Fruit fly (Drosophila melanogaster) whole organism, adult: ENCODE data around the gene CG13068.

Experiments
- CG11617 ChIP-seq: fragments of 200-800 bp; sonication (Bioruptor generic); optimal IDR thresholded peaks from 2 replicates; lab custom pipeline; 2017; ENCODE audit warnings: mild to moderate bottlenecking, missing biosample characterization, missing genetic modification reagents, missing genetic modification characterization
- CG12768 ChIP-seq: fragments of 200-800 bp; sonication (Bioruptor generic); optimal IDR thresholded peaks from 2 replicates; lab custom pipeline; 2017; ENCODE audit warnings: missing biosample characterization, missing genetic modification characterization, mild to moderate bottlenecking, moderate library complexity, missing genetic modification reagents
- CG14711 ChIP-seq: fragments of 200-800 bp; sonication (Bioruptor generic); optimal IDR thresholded peaks from 2 replicates; lab custom pipeline; 2018; ENCODE audit warnings: missing biosample characterization, mild to moderate bottlenecking, missing genetic modification characterization, moderate library complexity
- CG1620 ChIP-seq: fragments of 200-800 bp; sonication (Bioruptor generic); optimal IDR thresholded peaks from 2 replicates; lab custom pipeline; 2016; ENCODE audit warnings: missing biosample characterization, missing genetic modification characterization
- CG33017 ChIP-seq: fragments of 200-800 bp; sonication (Bioruptor generic); optimal IDR thresholded peaks from 2 replicates; lab custom pipeline; 2018; ENCODE audit warnings: missing biosample characterization, mild to moderate bottlenecking, missing genetic modification characterization, moderate library complexity
- CG5204 ChIP-seq: fragments of 200-800 bp; sonication (Bioruptor generic); optimal IDR thresholded peaks from 2 replicates; lab custom pipeline; 2016; ENCODE audit warnings: missing biosample characterization, missing genetic modification characterization
- CG7045 ChIP-seq: fragments of 200-800 bp; sonication (Bioruptor generic); optimal IDR thresholded peaks from 2 replicates; lab custom pipeline; 2017; ENCODE audit warnings: missing biosample characterization, mild to moderate bottlenecking, missing genetic modification characterization
- CG7101 ChIP-seq: fragments of 200-800 bp; sonication (Bioruptor generic); optimal IDR thresholded peaks from 2 replicates; lab custom pipeline; 2018; ENCODE audit warnings: missing biosample characterization, mild to moderate bottlenecking, missing genetic modification characterization, moderate library complexity
- Clk ChIP-seq: fragments of 200-800 bp; sonication (Bioruptor generic); optimal IDR thresholded peaks from 2 replicates; lab custom pipeline; 2017; ENCODE audit warnings: missing biosample characterization, missing genetic modification characterization
- Crg-1 ChIP-seq: fragments of 200-800 bp; sonication (Bioruptor generic); optimal IDR thresholded peaks from 2 replicates; lab custom pipeline; 2016; ENCODE audit warnings: missing biosample characterization, missing genetic modification characterization
- Hr96 ChIP-seq: fragments of 200-800 bp; sonication (Bioruptor generic); optimal IDR thresholded peaks from 2 replicates; lab custom pipeline; 2016; ENCODE audit warnings: missing biosample characterization, missing genetic modification characterization
- Mnt ChIP-seq: fragments of 200-800 bp; sonication (Bioruptor generic); optimal IDR thresholded peaks from 2 replicates; lab custom pipeline; 2016; ENCODE audit warnings: missing biosample characterization, mild to moderate bottlenecking, missing genetic modification characterization
- bab1 ChIP-seq: fragments of 200-800 bp; sonication (Bioruptor generic); optimal IDR thresholded peaks from 3 replicates; lab custom pipeline; 2019; ENCODE audit warnings: missing biosample characterization, mild to moderate bottlenecking, missing genetic modification characterization, moderate library complexity
- cic ChIP-seq: fragments of 200-800 bp; sonication (Bioruptor generic); optimal IDR thresholded peaks from 2 replicates; lab custom pipeline; 2017; ENCODE audit warnings: missing biosample characterization, mild to moderate bottlenecking, missing genetic modification characterization, moderate library complexity
- cnc ChIP-seq, 2 experiments: fragments of >200 bp; optimal IDR thresholded peaks; 2 replicates each; lab custom pipeline; 2017
- kay ChIP-seq: fragments of 200-800 bp; sonication (Bioruptor generic); peaks from one replicate; lab custom pipeline; 2016; ENCODE audit warnings: missing biosample characterization, missing genetic modification characterization, borderline replicate concordance
- ovo ChIP-seq: fragments of 200-800 bp; sonication (Bioruptor generic); optimal IDR thresholded peaks from 2 replicates; lab custom pipeline; 2016; ENCODE audit warnings: missing biosample characterization, missing genetic modification characterization
- pad ChIP-seq: fragments of 200-800 bp; sonication (Bioruptor generic); optimal IDR thresholded peaks from 3 replicates; lab custom pipeline; 2017; ENCODE audit warnings: missing biosample characterization, missing genetic modification characterization, mild to moderate bottlenecking, moderate library complexity, missing genetic modification reagents
- tj ChIP-seq: fragments of 200-800 bp; sonication (Bioruptor generic); optimal IDR thresholded peaks from 3 replicates; lab custom pipeline; 2017; ENCODE audit warnings: missing biosample characterization, mild to moderate bottlenecking, missing genetic modification characterization, moderate library complexity
- toe ChIP-seq: fragments of 200-800 bp; sonication (Bioruptor generic); optimal IDR thresholded peaks from 2 replicates; lab custom pipeline; 2016; ENCODE audit warnings: missing biosample characterization, missing genetic modification characterization

CG13068 gene

dm6 chr3L:16231857-16232256 is 37.3 kb upstream of the CG13068 start, which contains the start of the genes PDCD-5 and MED10:
TSS of gene PDCD-5 (minus strand) at chr3L:16232038.
TSS of gene MED10 (plus strand) at chr3L:16232084.
- peak; percentile 40 for TF ChIP-seq CG14711 (tag; lab: Kevin White, UChicago)
- no peak for TF ChIP-seq CG11617 (GFP tag; lab: Kevin White, UChicago)
- no peak for TF ChIP-seq CG12768 (GFP tag; lab: Kevin White, UChicago)
- TF ChIP-seq ovo: no peak
- no peak for TF ChIP-seq CG5204
- TF ChIP-seq cic (GFP tag; lab: Kevin White, UChicago): peak; percentile 28
- peak; percentile 70 for TF ChIP-seq bab1
- peak; percentile 54 for TF ChIP-seq Mnt
- TF ChIP-seq CG33017 (tag; lab: Kevin White, UChicago): no peak
- TF ChIP-seq Clk (GFP tag; lab: Kevin White, UChicago): no peak
- no peak for TF ChIP-seq cnc (optimal IDR thresholded peaks at IDR 0.05; lab: Kevin White, UChicago)
- peak; percentile 11 for TF ChIP-seq CG7101
- TF ChIP-seq CG1620 (GFP tag; lab: Kevin White, UChicago): peak; percentile 19
- TF ChIP-seq Crg-1 (GFP tag; lab: Kevin White, UChicago): no peak
- TF ChIP-seq Hr96 (GFP tag; lab: Kevin White, UChicago): no peak

dm6 chr3L:16232924-16233323 is 36.3 kb upstream of the CG13068 start, which contains the start of gene Hsc20:
TSS of gene Hsc20 (plus strand) at chr3L:16233127.
- TF ChIP-seq bab1 (peak; percentile 10), CG14711 (tag; lab: Kevin White, UChicago) (no peak), kay (GFP tag; lab: Kevin White, UChicago) (peak; percentile 9), Clk (GFP tag; lab: Kevin White, UChicago) (no peak)

dm6 chr3L:16233850-16234494 is 35.2 kb upstream of the CG13068 start:
- TF ChIP-seq Mnt (peak; percentile 43), Hr96 (GFP tag; lab: Kevin White, UChicago) (no peak), CG5204 (no peak), CG12768 (GFP tag; lab: Kevin White, UChicago) (peak; percentile 70), bab1 (no peak), CG7101 (peak; percentile 48), Clk (GFP tag; lab: Kevin White, UChicago) (no peak), CG7045 (peak; percentile 16), toe (GFP tag; lab: Kevin White, UChicago) (peak; percentile 21), CG11617 (GFP tag; lab: Kevin White, UChicago) (peak; percentile 61), CG1620 (GFP tag; lab: Kevin White, UChicago) (no peak), cnc (optimal IDR thresholded peaks at IDR 0.05; lab: Kevin White, UChicago) (peak in 1 of 2 experiments; percentile 53), CG14711 (tag; lab: Kevin White, UChicago) (peak; percentile 23), kay (GFP tag; lab: Kevin White, UChicago) (peak; percentile 89), ovo (peak; percentile 34), cic (GFP tag; lab: Kevin White, UChicago) (peak; percentile 65), pad (GFP tag; lab: Kevin White, UChicago) (no peak), tj (peak; percentile 79), Crg-1 (GFP tag; lab: Kevin White, UChicago) (no peak), CG33017 (tag; lab: Kevin White, UChicago) (peak; percentile 28)

- TF ChIP-seq cic (GFP tag; lab: Kevin White, UChicago) (no peak), CG33017 (tag; lab: Kevin White, UChicago) (no peak), ovo (no peak), pad (GFP tag; lab: Kevin White, UChicago) (no peak), CG1620 (GFP tag; lab: Kevin White, UChicago) (no peak), Hr96 (GFP tag; lab: Kevin White, UChicago) (no peak), tj (no peak), bab1 (no peak), Mnt (no peak), Crg-1 (GFP tag; lab: Kevin White, UChicago) (no peak), cnc (optimal IDR thresholded peaks at IDR 0.05; lab: Kevin White, UChicago) (no peak)
Measured at dm6 chr3L:16241296-16241695, 27.9 kb upstream of the CG13068 start.

DNA sequence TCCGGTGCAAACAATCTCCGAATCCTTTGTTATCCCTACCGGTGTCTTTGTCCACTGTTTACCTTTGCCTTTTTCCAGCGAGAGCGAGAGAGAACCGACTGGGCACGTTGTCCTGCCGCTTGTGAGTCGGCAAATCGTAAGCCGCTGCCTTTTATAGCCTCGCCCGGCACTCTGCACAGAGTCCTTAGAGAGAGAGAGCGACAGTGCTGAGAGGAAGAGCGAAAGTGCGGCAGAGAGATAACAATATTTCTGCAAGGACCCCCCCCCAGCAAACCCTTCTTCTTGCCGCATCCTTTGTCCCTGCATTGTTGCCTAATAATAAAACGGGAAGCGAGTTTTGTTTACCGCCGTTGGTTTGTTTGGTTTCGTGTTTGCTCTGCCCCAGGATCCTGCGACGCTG is 16.9 kb upstream of the CG13068 start, which contains the start of gene CG13055:
TSS of gene CG13055 (minus strand) at position 101 of the 400 bp plus-strand sequence.
- TF ChIP-seq CG5204: no peak
- TF ChIP-seq tj: no peak
- no peak for TF ChIP-seq Clk (GFP tag; lab: Kevin White, UChicago)
- TF ChIP-seq cnc (optimal IDR thresholded peaks at IDR 0.05; lab: Kevin White, UChicago): no peak
- TF ChIP-seq kay (GFP tag; lab: Kevin White, UChicago): no peak
- TF ChIP-seq toe (GFP tag; lab: Kevin White, UChicago): no peak
- no peak for TF ChIP-seq Hr96 (GFP tag; lab: Kevin White, UChicago)
- TF ChIP-seq CG33017 (tag; lab: Kevin White, UChicago): no peak
- no peak for TF ChIP-seq CG7045

DNA sequence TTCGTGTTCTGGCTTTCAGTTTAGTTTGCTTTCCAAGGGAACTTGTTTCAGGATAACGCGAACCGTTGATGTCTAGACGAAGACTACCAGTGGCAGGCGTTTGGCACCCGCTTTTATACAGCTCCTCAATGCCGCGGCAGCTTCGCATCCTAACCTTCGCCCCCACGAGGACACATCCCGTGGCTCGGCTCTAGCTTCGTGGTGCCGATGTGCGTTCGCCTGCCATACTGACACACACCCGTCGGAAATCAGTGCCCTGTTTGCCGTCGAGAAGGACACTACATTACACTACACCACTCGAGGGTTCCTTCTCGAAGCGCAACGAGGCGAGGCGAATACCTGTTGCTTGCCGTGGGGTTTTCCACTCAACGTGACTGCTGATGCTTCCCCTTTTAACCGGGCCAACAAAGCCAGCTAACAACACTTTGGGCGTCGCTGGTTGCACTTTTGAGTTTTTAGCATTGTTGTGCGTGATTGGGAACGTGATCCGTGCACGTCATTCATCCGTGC is 12.0 kb upstream of the CG13068 start, which contains the start of gene CG13054:
TSS of gene CG13054 (minus strand) at position 74 of the 510 bp plus-strand sequence.
- TF ChIP-seq cnc (optimal IDR thresholded peaks at IDR 0.05; lab: Kevin White, UChicago): no peak
- TF ChIP-seq bab1: no peak
- TF ChIP-seq CG7101: no peak
- no peak for TF ChIP-seq tj
- TF ChIP-seq CG33017 (tag; lab: Kevin White, UChicago): no peak
- no peak for TF ChIP-seq Crg-1 (GFP tag; lab: Kevin White, UChicago)
- no peak for TF ChIP-seq Mnt
